Worm (Caenorhabditis elegans): ENCODE measurements around the gene H28G03.3.

Gene H28G03.3

DNA sequence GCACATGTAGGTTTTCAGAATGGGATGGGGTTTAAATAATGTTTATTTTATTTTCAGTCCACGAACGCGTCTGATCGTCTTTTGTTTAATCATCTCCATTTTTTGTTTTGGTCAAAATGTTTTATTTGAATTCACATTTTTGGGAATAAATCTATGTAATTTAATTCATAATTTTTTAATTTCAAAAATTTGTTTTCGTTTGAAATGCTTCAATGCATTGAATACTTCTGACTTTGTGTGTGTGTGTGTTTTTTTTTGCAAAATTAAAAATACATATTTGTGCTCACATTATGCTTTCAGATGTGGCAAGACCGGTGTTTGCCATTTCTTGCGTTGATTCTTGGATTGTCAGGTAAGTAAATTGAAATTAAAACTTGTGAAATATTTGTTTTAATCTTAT lies 28.7 kb upstream of the H28G03.3 start, which contains the start of gene nspg-13:
Gene nspg-13 (plus strand): TSS at position 301 of the 400 bp plus-strand sequence.
- TF ChIP-seq nhr-25 (tag; optimal IDR thresholded peaks at IDR 0.05), result no peak
- no peak for TF ChIP-seq nhr-6 (tag; optimal IDR thresholded peaks at IDR 0.05)
- TF ChIP-seq lin-13 (GFP tag; optimal IDR thresholded peaks at IDR 0.05), result no peak
- no peak for TF ChIP-seq C34F6.9 (tag; optimal IDR thresholded peaks at IDR 0.05)
- TF ChIP-seq R02D3.7 (tag; optimal IDR thresholded peaks at IDR 0.05), result no peak
- TF ChIP-seq fos-1 (tag; optimal IDR thresholded peaks at IDR 0.05), result no peak
- TF ChIP-seq nhr-10 (tag; optimal IDR thresholded peaks at IDR 0.05), result no peak
- TF ChIP-seq nhr-77 (tag; optimal IDR thresholded peaks at IDR 0.05), result no peak
- TF ChIP-seq skn-1 (tag; optimal IDR thresholded peaks at IDR 0.05), result no peak
- TF ChIP-seq mdl-1 (tag; optimal IDR thresholded peaks at IDR 0.05), result no peak
- TF ChIP-seq nhr-237 (tag; optimal IDR thresholded peaks at IDR 0.05), result no peak
- no peak for TF ChIP-seq mab-5 (tag; optimal IDR thresholded peaks at IDR 0.05)
- TF ChIP-seq dmd-4 (tag; optimal IDR thresholded peaks at IDR 0.05), result no peak
- TF ChIP-seq ztf-1 (GFP tag; conservative IDR thresholded peaks at IDR 0.05), result no peak
- TF ChIP-seq Y55F3AM.14 (GFP tag; optimal IDR thresholded peaks at IDR 0.05), result no peak
- no peak for TF ChIP-seq nhr-11 (tag; optimal IDR thresholded peaks at IDR 0.05)

DNA sequence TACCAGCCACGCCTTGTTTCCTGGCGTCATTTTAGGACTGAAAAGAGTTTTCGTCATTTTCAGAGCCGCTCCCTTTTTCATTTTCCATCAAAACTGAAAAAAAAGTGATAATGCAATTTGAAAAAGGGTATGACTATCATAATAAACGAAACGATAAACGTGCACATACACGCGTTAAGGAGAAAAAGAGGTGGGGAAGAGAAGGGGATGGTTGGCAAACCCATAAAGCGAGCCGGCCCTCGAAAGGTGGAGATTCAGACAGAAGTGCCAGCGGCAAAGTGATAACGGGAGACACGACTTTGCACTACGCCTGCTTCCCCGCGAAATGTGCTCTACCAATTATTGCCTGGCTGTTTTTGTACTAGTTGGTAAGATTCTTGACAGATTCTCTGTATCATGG lies 26.6 kb upstream of the H28G03.3 start, which contains the start of gene nspg-14:
Gene nspg-14 (plus strand): TSS at position 250 of the 400 bp plus-strand sequence.
- no peak for TF ChIP-seq dmd-4 (tag; optimal IDR thresholded peaks at IDR 0.05)
- peak; percentile 67 for TF ChIP-seq fos-1 (tag; optimal IDR thresholded peaks at IDR 0.05)
- peak; percentile 28 for TF ChIP-seq skn-1 (tag; optimal IDR thresholded peaks at IDR 0.05)
- TF ChIP-seq crh-2 (tag; optimal IDR thresholded peaks at IDR 0.05), result peak; percentile 56
- TF ChIP-seq nhr-129 (tag; optimal IDR thresholded peaks at IDR 0.05), result no peak
- no peak for TF ChIP-seq ztf-4 (tag; optimal IDR thresholded peaks at IDR 0.05)
- no peak for TF ChIP-seq sma-3 (GFP tag; optimal IDR thresholded peaks at IDR 0.05)
- TF ChIP-seq zag-1 (tag; optimal IDR thresholded peaks at IDR 0.05), result no peak

DNA sequence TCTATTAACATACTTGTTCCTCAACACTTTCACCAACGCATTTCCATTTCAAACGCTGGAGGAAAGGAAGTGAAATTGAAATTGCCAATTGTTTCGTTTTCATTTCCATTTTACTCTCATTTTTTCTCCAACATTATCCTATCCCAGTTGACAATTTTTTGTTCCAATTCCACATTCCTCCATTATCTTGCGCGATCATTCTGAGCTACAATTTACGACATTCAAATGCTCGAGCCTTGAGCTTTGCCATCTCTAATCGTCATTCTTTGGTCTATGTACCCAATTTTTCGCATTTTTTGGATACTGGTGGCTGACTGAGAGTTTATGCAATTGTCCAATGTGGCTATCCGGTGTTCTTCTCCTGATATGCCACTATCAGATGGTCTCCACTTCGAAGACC lies 23.4 kb upstream of the H28G03.3 start, which contains the start of gene Y34B4A.10:
Gene Y34B4A.10 (plus strand): TSS at position 301 of the 400 bp plus-strand sequence.
- TF ChIP-seq skn-1 (tag; optimal IDR thresholded peaks at IDR 0.05), result no peak
- no peak for TF ChIP-seq unc-39 (tag; optimal IDR thresholded peaks at IDR 0.05)
- no peak for TF ChIP-seq nhr-11 (tag; optimal IDR thresholded peaks at IDR 0.05)
- no peak for TF ChIP-seq ceh-82 (tag; optimal IDR thresholded peaks at IDR 0.05)
- TF ChIP-seq ztf-1 (GFP tag; conservative IDR thresholded peaks at IDR 0.05), result no peak
- TF ChIP-seq nhr-23 (tag; optimal IDR thresholded peaks at IDR 0.05), result no peak
- no peak for TF ChIP-seq lin-11 (tag; optimal IDR thresholded peaks at IDR 0.05)
- no peak for TF ChIP-seq nhr-21 (tag; optimal IDR thresholded peaks at IDR 0.05)
- TF ChIP-seq elt-3 (tag; optimal IDR thresholded peaks at IDR 0.05), result no peak
- TF ChIP-seq ztf-11 (tag; optimal IDR thresholded peaks at IDR 0.05), result no peak
- no peak for TF ChIP-seq gmeb-1 (tag; optimal IDR thresholded peaks at IDR 0.05)
- TF ChIP-seq sma-3 (GFP tag; optimal IDR thresholded peaks at IDR 0.05), result no peak
- no peak for TF ChIP-seq aly-2 (tag; optimal IDR thresholded peaks at IDR 0.05)
- TF ChIP-seq crh-2 (tag; optimal IDR thresholded peaks at IDR 0.05), result no peak

DNA sequence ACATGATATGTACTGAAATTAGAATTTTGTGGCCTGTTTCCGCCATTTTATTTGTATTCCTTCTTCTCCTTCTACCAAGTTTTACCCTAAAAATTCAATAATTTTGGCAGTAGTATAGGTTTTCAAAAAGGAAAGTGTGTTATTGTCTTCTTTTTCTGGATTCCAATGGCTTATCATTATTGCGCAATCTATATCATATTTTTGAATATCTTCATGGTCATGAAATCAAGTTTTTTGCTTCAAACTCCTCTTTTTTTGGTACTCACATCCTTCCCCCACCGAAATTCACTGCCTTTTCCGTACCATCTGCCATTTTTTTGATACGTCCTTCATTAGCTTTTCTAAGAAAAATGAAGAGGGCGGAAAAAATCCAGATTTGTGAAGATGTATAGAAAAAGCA lies 22.6 kb upstream of the H28G03.3 start:
- TF ChIP-seq zag-1 (tag; optimal IDR thresholded peaks at IDR 0.05), result no peak
- TF ChIP-seq sma-9 (GFP tag; optimal IDR thresholded peaks at IDR 0.05), result no peak
- TF ChIP-seq sma-9 (tag; optimal IDR thresholded peaks at IDR 0.05), result no peak
- TF ChIP-seq ztf-4 (tag; optimal IDR thresholded peaks at IDR 0.05), result no peak
- TF ChIP-seq lin-11 (tag; optimal IDR thresholded peaks at IDR 0.05), result no peak
- TF ChIP-seq ztf-11 (tag; optimal IDR thresholded peaks at IDR 0.05), result no peak
- no peak for TF ChIP-seq nhr-25 (tag; optimal IDR thresholded peaks at IDR 0.05)
- TF ChIP-seq dmd-4 (tag; optimal IDR thresholded peaks at IDR 0.05), result no peak
- TF ChIP-seq sma-3 (GFP tag; optimal IDR thresholded peaks at IDR 0.05), result no peak
- TF ChIP-seq unc-39 (tag; optimal IDR thresholded peaks at IDR 0.05), result no peak
- TF ChIP-seq nhr-129 (tag; optimal IDR thresholded peaks at IDR 0.05), result no peak

DNA sequence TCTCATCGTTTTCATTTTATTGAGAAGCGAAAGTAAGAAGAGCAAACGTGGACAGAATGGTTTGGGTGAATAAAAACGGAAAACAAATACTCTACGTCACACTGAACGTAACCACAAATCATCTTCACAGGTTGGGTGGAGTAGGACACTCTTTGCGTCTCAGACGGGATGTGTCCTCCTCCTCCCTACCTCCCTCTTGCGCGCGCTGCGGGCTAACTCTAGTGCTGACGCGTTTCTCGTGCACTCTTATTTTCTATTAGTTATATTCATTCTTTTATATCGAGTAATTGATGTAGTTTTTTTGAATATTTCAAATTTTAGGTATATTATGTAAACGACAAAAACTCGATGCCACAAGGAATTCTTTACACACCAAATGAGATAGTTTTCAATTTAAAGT lies 17.9 kb upstream of the H28G03.3 start, which contains the start of gene Y34B4A.7:
Gene Y34B4A.7 (plus strand): TSS at position 297 of the 400 bp plus-strand sequence.
- TF ChIP-seq crh-2 (tag; optimal IDR thresholded peaks at IDR 0.05), result peak; percentile 75
- peak; percentile 78 for TF ChIP-seq ceh-16 (tag; optimal IDR thresholded peaks at IDR 0.05)
- no peak for TF ChIP-seq zag-1 (tag; optimal IDR thresholded peaks at IDR 0.05)
- TF ChIP-seq sma-9 (GFP tag; optimal IDR thresholded peaks at IDR 0.05), result peak; percentile 81
- no peak for TF ChIP-seq sma-9 (tag; optimal IDR thresholded peaks at IDR 0.05)
- no peak for TF ChIP-seq unc-62 (GFP tag; optimal IDR thresholded peaks at IDR 0.05)
- peak; percentile 52 for TF ChIP-seq gmeb-1 (tag; optimal IDR thresholded peaks at IDR 0.05)
- TF ChIP-seq lin-39 (tag; optimal IDR thresholded peaks at IDR 0.05), result no peak
- no peak for TF ChIP-seq ZK546.5 (tag; optimal IDR thresholded peaks at IDR 0.05)
- TF ChIP-seq nhr-25 (tag; optimal IDR thresholded peaks at IDR 0.05), result peak; percentile 72
- TF ChIP-seq nhr-23 (tag; optimal IDR thresholded peaks at IDR 0.05), result no peak
- TF ChIP-seq nhr-237 (tag; optimal IDR thresholded peaks at IDR 0.05), result no peak
- TF ChIP-seq sem-4 (tag; optimal IDR thresholded peaks at IDR 0.05), result peak; percentile 67
- TF ChIP-seq nhr-77 (tag; optimal IDR thresholded peaks at IDR 0.05), result no peak
- no peak for TF ChIP-seq elt-3 (tag; optimal IDR thresholded peaks at IDR 0.05)
- no peak for TF ChIP-seq unc-39 (tag; optimal IDR thresholded peaks at IDR 0.05)
- peak; percentile 82 for TF ChIP-seq F13H6.1 (tag; optimal IDR thresholded peaks at IDR 0.05)
- TF ChIP-seq ztf-1 (GFP tag; conservative IDR thresholded peaks at IDR 0.05), result no peak
- no peak for TF ChIP-seq peb-1 (tag; optimal IDR thresholded peaks at IDR 0.05)
- TF ChIP-seq ztf-4 (tag; optimal IDR thresholded peaks at IDR 0.05), result no peak
- peak; percentile 7 for TF ChIP-seq snpc-4 (tag; optimal IDR thresholded peaks at IDR 0.05)
- peak; percentile 48 to 75 for TF ChIP-seq lsy-2 (tag; optimal IDR thresholded peaks at IDR 0.05)
- peak; percentile 11 for TF ChIP-seq lin-11 (tag; optimal IDR thresholded peaks at IDR 0.05)
- TF ChIP-seq ztf-11 (tag; optimal IDR thresholded peaks at IDR 0.05), result no peak
- no peak for TF ChIP-seq R02D3.7 (tag; optimal IDR thresholded peaks at IDR 0.05)
- no peak for TF ChIP-seq nhr-11 (tag; optimal IDR thresholded peaks at IDR 0.05)
- no peak for TF ChIP-seq nhr-10 (tag; optimal IDR thresholded peaks at IDR 0.05)
- TF ChIP-seq unc-55 (GFP tag; optimal IDR thresholded peaks at IDR 0.05), result peak; percentile 76
- TF ChIP-seq nhr-6 (tag; optimal IDR thresholded peaks at IDR 0.05), result peak; percentile 17
- peak; percentile 29 for TF ChIP-seq Y55F3AM.14 (GFP tag; optimal IDR thresholded peaks at IDR 0.05)
